Worm (Caenorhabditis elegans) whole organism, mixed stage, embryonic: ENCODE results near the gene C45G9.5.

Experiments
- M03D4.4 ChIP-seq: sonication (generic microtip); optimal IDR thresholded peaks from 2 replicates; lab custom pipeline; 2017; ENCODE audit warnings: mild to moderate bottlenecking, missing genetic modification characterization, missing compliant biosample characterization
- bed-3 ChIP-seq: fragments of 200-800 bp; sonication (Bioruptor generic); optimal IDR thresholded peaks from 3 replicates; lab custom pipeline; 2018; ENCODE audit warnings: mild to moderate bottlenecking, missing genetic modification characterization, moderate library complexity, missing compliant biosample characterization
- blmp-1 ChIP-seq: fragments of 150-350 bp; optimal IDR thresholded peaks from 2 replicates; lab custom pipeline; 2014; ENCODE audit warnings: missing biosample characterization, missing genetic modification characterization
- ceh-39 ChIP-seq: fragments of 150-350 bp; optimal IDR thresholded peaks from 2 replicates; lab custom pipeline; 2014; ENCODE audit warnings: missing biosample characterization, missing genetic modification characterization
- ceh-43 ChIP-seq: fragments of 200-800 bp; sonication (Bioruptor generic); optimal IDR thresholded peaks from 2 replicates; lab custom pipeline; 2018; ENCODE audit warnings: mild to moderate bottlenecking, missing genetic modification characterization, moderate library complexity, missing compliant biosample characterization
- ceh-83 ChIP-seq: fragments of 200-800 bp; sonication (Bioruptor generic); optimal IDR thresholded peaks from 2 replicates; lab custom pipeline; 2018; ENCODE audit warnings: mild to moderate bottlenecking, missing genetic modification characterization, missing compliant biosample characterization
- ces-1 ChIP-seq: fragments of 150-350 bp; optimal IDR thresholded peaks from 2 replicates; lab custom pipeline; 2014; ENCODE audit warnings: missing biosample characterization, missing genetic modification reagents, missing genetic modification characterization
- cnd-1 ChIP-seq: fragments of 200-800 bp; sonication (Bioruptor generic); optimal IDR thresholded peaks from 2 replicates; lab custom pipeline; 2018; ENCODE audit warnings: mild to moderate bottlenecking, missing genetic modification characterization, missing compliant biosample characterization
- drap-1 ChIP-seq: fragments of 200-800 bp; sonication (Bioruptor generic); optimal IDR thresholded peaks from 3 replicates; lab custom pipeline; 2018; ENCODE audit warnings: mild to moderate bottlenecking, missing genetic modification characterization, missing compliant biosample characterization
- elt-1 ChIP-seq: sonication (generic microtip); optimal IDR thresholded peaks from 2 replicates; lab custom pipeline; 2017; ENCODE audit warnings: missing genetic modification characterization, mild to moderate bottlenecking, missing compliant biosample characterization, antibody characterized with exemption, moderate library complexity, borderline replicate concordance; ENCODE audit not compliant: insufficient read depth
- elt-3 ChIP-seq: fragments of 150-350 bp; optimal IDR thresholded peaks from 2 replicates; lab custom pipeline; 2014; ENCODE audit warnings: missing biosample characterization, missing genetic modification characterization
- flh-1 ChIP-seq: fragments of 200-800 bp; sonication (Bioruptor generic); optimal IDR thresholded peaks from 2 replicates; lab custom pipeline; 2018; ENCODE audit warnings: mild to moderate bottlenecking, missing genetic modification characterization, moderate library complexity, missing compliant biosample characterization
- ham-2 ChIP-seq: fragments of 200-800 bp; sonication (Bioruptor generic); optimal IDR thresholded peaks from 2 replicates; lab custom pipeline; 2018; ENCODE audit warnings: mild to moderate bottlenecking, missing genetic modification characterization, missing compliant biosample characterization
- hlh-1 ChIP-seq: fragments of 150-350 bp; optimal IDR thresholded peaks from 2 replicates; lab custom pipeline; 2014; ENCODE audit warnings: missing biosample characterization, missing genetic modification reagents, missing genetic modification characterization
- lin-13 ChIP-seq: fragments of 150-350 bp; optimal IDR thresholded peaks from 2 replicates; lab custom pipeline; 2014; ENCODE audit warnings: missing biosample characterization, missing genetic modification characterization
- lin-32 ChIP-seq: fragments of 200-800 bp; sonication (Bioruptor generic); optimal IDR thresholded peaks from 2 replicates; lab custom pipeline; 2018; ENCODE audit warnings: mild to moderate bottlenecking, missing genetic modification characterization, missing compliant biosample characterization
- lsy-2 ChIP-seq: fragments of 150-350 bp; optimal IDR thresholded peaks from 2 replicates; lab custom pipeline; 2014; ENCODE audit warnings: missing biosample characterization, missing genetic modification characterization
- mab-5 ChIP-seq: fragments of 150-350 bp; optimal IDR thresholded peaks from 2 replicates; lab custom pipeline; 2014; ENCODE audit warnings: missing biosample characterization, missing genetic modification characterization
- mep-1 ChIP-seq: fragments of 150-350 bp; optimal IDR thresholded peaks from 2 replicates; lab custom pipeline; 2017; ENCODE audit warnings: missing biosample characterization, missing genetic modification reagents, missing genetic modification characterization, inconsistent platforms
- mls-2 ChIP-seq: sonication (generic microtip); optimal IDR thresholded peaks from 2 replicates; lab custom pipeline; 2016; ENCODE audit warnings: mild to moderate bottlenecking, missing genetic modification characterization, moderate library complexity, missing compliant biosample characterization
- nhr-12 ChIP-seq: fragments of 150-350 bp; optimal IDR thresholded peaks from 2 replicates; lab custom pipeline; 2014; ENCODE audit warnings: missing biosample characterization, missing genetic modification characterization
- nhr-2 ChIP-seq: fragments of 150-350 bp; optimal IDR thresholded peaks from 2 replicates; lab custom pipeline; 2014; ENCODE audit warnings: missing biosample characterization, missing genetic modification characterization
- nhr-237 ChIP-seq: fragments of 150-350 bp; optimal IDR thresholded peaks from 2 replicates; lab custom pipeline; 2014; ENCODE audit warnings: missing biosample characterization, missing genetic modification characterization
- nhr-28 ChIP-seq: fragments of 150-350 bp; optimal IDR thresholded peaks from 2 replicates; lab custom pipeline; 2014; ENCODE audit warnings: missing biosample characterization, missing genetic modification characterization
- nhr-76 ChIP-seq: sonication (generic microtip); optimal IDR thresholded peaks from 2 replicates; lab custom pipeline; 2017; ENCODE audit warnings: missing biosample characterization, missing genetic modification characterization
- pha-4 ChIP-seq: fragments of 150-350 bp; optimal IDR thresholded peaks from 2 replicates; lab custom pipeline; 2018; ENCODE audit warnings: missing biosample characterization, missing genetic modification reagents, missing genetic modification characterization
- sem-2 ChIP-seq: fragments of 200-800 bp; sonication (Bioruptor generic); optimal IDR thresholded peaks from 2 replicates; lab custom pipeline; 2018; ENCODE audit warnings: mild to moderate bottlenecking, missing genetic modification characterization, missing compliant biosample characterization
- snpc-4 ChIP-seq: fragments of 150-350 bp; optimal IDR thresholded peaks from 2 replicates; lab custom pipeline; 2014; ENCODE audit warnings: missing biosample characterization, missing genetic modification characterization
- sptf-1 ChIP-seq: sonication (generic microtip); optimal IDR thresholded peaks from 2 replicates; lab custom pipeline; 2017; ENCODE audit warnings: mild to moderate bottlenecking, missing genetic modification characterization, moderate library complexity, missing compliant biosample characterization
- tbx-8 ChIP-seq: fragments of 200-800 bp; sonication (Bioruptor generic); optimal IDR thresholded peaks from 2 replicates; lab custom pipeline; 2018; ENCODE audit warnings: mild to moderate bottlenecking, missing genetic modification characterization, moderate library complexity, missing compliant biosample characterization
- unc-120 ChIP-seq: sonication (generic microtip); optimal IDR thresholded peaks from 2 replicates; lab custom pipeline; 2017; ENCODE audit warnings: missing genetic modification characterization, missing compliant biosample characterization; ENCODE audit not compliant: poor library complexity, severe bottlenecking
- unc-39 ChIP-seq: fragments of 150-350 bp; optimal IDR thresholded peaks from 2 replicates; lab custom pipeline; 2014; ENCODE audit warnings: missing biosample characterization, missing genetic modification characterization
- unc-62 ChIP-seq: fragments of 150-350 bp; optimal IDR thresholded peaks from 2 replicates; lab custom pipeline; 2014; ENCODE audit warnings: missing biosample characterization, missing genetic modification reagents, missing genetic modification characterization
- zip-8 ChIP-seq: fragments of 150-350 bp; optimal IDR thresholded peaks from 2 replicates; lab custom pipeline; 2014; ENCODE audit warnings: missing biosample characterization, missing genetic modification characterization
- ztf-11 ChIP-seq: fragments of 150-350 bp; optimal IDR thresholded peaks from 2 replicates; lab custom pipeline; 2014; ENCODE audit warnings: missing biosample characterization, missing genetic modification characterization

The C45G9.5 gene

ce11 chrIII:5018116-5018689 is 29.7 kb upstream of the C45G9.5 start, which contains the start of gene wip-1:
Gene wip-1 (plus strand): TSS chrIII:5018639.
- TF ChIP-seq ham-2 (GFP tag; lab: Kevin White, UChicago) (peak; percentile 93), zip-8 (no peak), unc-120 (tag; lab: Kevin White, UChicago) (peak; percentile 75), nhr-76 (peak; percentile 17), sem-2 (GFP tag; lab: Kevin White, UChicago) (peak; percentile 8), lin-13 (tag; lab: Kevin White, UChicago) (peak; percentile 99), ceh-43 (GFP tag; lab: Kevin White, UChicago) (peak; percentile 61), ces-1 (GFP tag; lab: Kevin White, UChicago) (peak; percentile 51), lin-32 (peak; percentile 32), blmp-1 (tag; lab: Kevin White, UChicago) (peak; percentile 25), nhr-2 (tag; lab: Kevin White, UChicago) (no peak), drap-1 (GFP tag; lab: Kevin White, UChicago) (peak; percentile 88), flh-1 (GFP tag; lab: Kevin White, UChicago) (no peak), elt-3 (tag; lab: Kevin White, UChicago) (peak; percentile 32), tbx-8 (peak; percentile 4), elt-1 (tag; lab: Kevin White, UChicago) (peak; percentile 63), unc-62 (GFP tag; lab: Kevin White, UChicago) (peak; percentile 47), ztf-11 (peak; percentile 88), nhr-28 (tag; lab: Kevin White, UChicago) (peak; percentile 49), ceh-39 (tag; lab: Kevin White, UChicago) (peak; percentile 64), mep-1 (tag; lab: Kevin White, UChicago) (peak; percentile 98), ceh-83 (GFP tag; lab: Kevin White, UChicago) (peak; percentile 69), mls-2 (tag; lab: Kevin White, UChicago) (peak; percentile 87), cnd-1 (tag; lab: Kevin White, UChicago) (peak; percentile 77), nhr-12 (tag; lab: Kevin White, UChicago) (peak; percentile 67), pha-4 (tag; lab: Kevin White, UChicago) (peak; percentile 98), M03D4.4 (tag; lab: Kevin White, UChicago) (peak; percentile 84), bed-3 (GFP tag; lab: Kevin White, UChicago) (no peak), snpc-4 (no peak), sptf-1 (tag; lab: Kevin White, UChicago) (peak; percentile 93), nhr-237 (peak; percentile 95), unc-39 (tag; lab: Kevin White, UChicago) (peak; percentile 61), hlh-1 (tag; lab: Kevin White, UChicago) (peak; percentile 54), mab-5 (tag; lab: Kevin White, UChicago) (peak; percentile 38), lsy-2 (tag; lab: Kevin White, UChicago) (peak; percentile 90)

ce11 chrIII:5020924-5021323 is 27.0 kb upstream of the C45G9.5 start, which contains the start of gene mdt-11:
Gene mdt-11 (plus strand): TSS chrIII:5021224.
- no peak for TF ChIP-seq drap-1 (GFP tag; lab: Kevin White, UChicago)
- TF ChIP-seq ces-1 (GFP tag; lab: Kevin White, UChicago), result no peak
- TF ChIP-seq ceh-39 (tag; lab: Kevin White, UChicago), result no peak
- no peak for TF ChIP-seq cnd-1 (tag; lab: Kevin White, UChicago)
- no peak for TF ChIP-seq ceh-83 (GFP tag; lab: Kevin White, UChicago)
- no peak for TF ChIP-seq zip-8
- TF ChIP-seq nhr-28 (tag; lab: Kevin White, UChicago), result no peak
- TF ChIP-seq sptf-1 (tag; lab: Kevin White, UChicago), result no peak
- TF ChIP-seq unc-39 (tag; lab: Kevin White, UChicago), result no peak
- no peak for TF ChIP-seq elt-1 (tag; lab: Kevin White, UChicago)
- TF ChIP-seq M03D4.4 (tag; lab: Kevin White, UChicago), result no peak
- no peak for TF ChIP-seq mep-1 (tag; lab: Kevin White, UChicago)
- TF ChIP-seq bed-3 (GFP tag; lab: Kevin White, UChicago), result no peak
- TF ChIP-seq pha-4 (tag; lab: Kevin White, UChicago), result no peak

- TF ChIP-seq elt-3 (tag; lab: Kevin White, UChicago) (no peak), unc-120 (tag; lab: Kevin White, UChicago) (no peak), elt-1 (tag; lab: Kevin White, UChicago) (no peak), sem-2 (GFP tag; lab: Kevin White, UChicago) (no peak), ces-1 (GFP tag; lab: Kevin White, UChicago) (no peak), cnd-1 (tag; lab: Kevin White, UChicago) (no peak), ceh-39 (tag; lab: Kevin White, UChicago) (no peak), lin-13 (tag; lab: Kevin White, UChicago) (no peak), M03D4.4 (tag; lab: Kevin White, UChicago) (no peak), ceh-83 (GFP tag; lab: Kevin White, UChicago) (no peak)
- TF ChIP-seq, all 35 proteins: peak for 0
These were observed 26.2 kb upstream of the C45G9.5 start, which contains the start of gene R144.3 for ce11 chrIII:5021689-5022088. Gene R144.3 (plus strand): TSS chrIII:5021989.
